Worm (Caenorhabditis elegans) whole organism, mixed stage, embryonic: ENCODE data around the gene msh-5.
A peak's percentile ranks its signal among the peaks of the same experiment; 100 is the strongest.

ENCODE experiments used
- ces-1 ChIP-seq: fragments of 150-350 bp; optimal IDR thresholded peaks from 2 replicates; lab custom pipeline; 2014; ENCODE audit warnings: missing biosample characterization, missing genetic modification reagents, missing genetic modification characterization
- elt-3 ChIP-seq: fragments of 150-350 bp; optimal IDR thresholded peaks from 2 replicates; lab custom pipeline; 2014; ENCODE audit warnings: missing biosample characterization, missing genetic modification characterization
- lin-13 ChIP-seq: fragments of 150-350 bp; optimal IDR thresholded peaks from 2 replicates; lab custom pipeline; 2014; ENCODE audit warnings: missing biosample characterization, missing genetic modification characterization
- lin-32 ChIP-seq: fragments of 200-800 bp; sonication (Bioruptor generic); optimal IDR thresholded peaks from 2 replicates; lab custom pipeline; 2018; ENCODE audit warnings: mild to moderate bottlenecking, missing genetic modification characterization, missing compliant biosample characterization
- nhr-28 ChIP-seq: fragments of 150-350 bp; optimal IDR thresholded peaks from 2 replicates; lab custom pipeline; 2014; ENCODE audit warnings: missing biosample characterization, missing genetic modification characterization
- nhr-76 ChIP-seq: sonication (generic microtip); optimal IDR thresholded peaks from 2 replicates; lab custom pipeline; 2017; ENCODE audit warnings: missing biosample characterization, missing genetic modification characterization
- unc-62 ChIP-seq: fragments of 150-350 bp; optimal IDR thresholded peaks from 2 replicates; lab custom pipeline; 2014; ENCODE audit warnings: missing biosample characterization, missing genetic modification reagents, missing genetic modification characterization
- ztf-11 ChIP-seq: fragments of 150-350 bp; optimal IDR thresholded peaks from 2 replicates; lab custom pipeline; 2014; ENCODE audit warnings: missing biosample characterization, missing genetic modification characterization

ce11 chrIV:13125999-13126398 is 29.0 kb upstream of the msh-5 start:
- no peak for TF ChIP-seq ztf-11 (tag; lab: Kevin White, UChicago)
- TF ChIP-seq nhr-28 (tag; lab: Kevin White, UChicago), result no peak
- TF ChIP-seq lin-32 (GFP tag; lab: Kevin White, UChicago), result no peak
- TF ChIP-seq lin-13 (tag; lab: Kevin White, UChicago), result no peak
- no peak for TF ChIP-seq ces-1
- no peak for TF ChIP-seq elt-3 (tag; lab: Kevin White, UChicago)
- peak; percentile 17 for TF ChIP-seq unc-62
- no peak for TF ChIP-seq nhr-76
